Fruit fly (Drosophila melanogaster): Measurements from ENCODE around the gene Pldn.

Pldn gene

dm6 chr3L:11696294-11697116 is 5.3 kb upstream of the Pldn start, which contains the start of gene Dph1 (continued):
- TF ChIP-seq fu2 (GFP tag; optimal IDR thresholded peaks at IDR 0.05) (peak; percentile 55), Ada2b (GFP tag; IDR thresholded peaks at IDR 0.05) (peak; percentile 85), lola (GFP tag; optimal IDR thresholded peaks at IDR 0.05) (peak in 1 of 3 experiments; percentile 84), CG8359 (GFP tag; optimal IDR thresholded peaks at IDR 0.05; ENCODE audit: borderline replicate concordance) (peak; percentile 65), lilli (GFP tag; optimal IDR thresholded peaks at IDR 0.05) (peak; percentile 87), Atf-2 (GFP tag; optimal IDR thresholded peaks at IDR 0.05) (peak; percentile 81), cg (GFP tag; optimal IDR thresholded peaks at IDR 0.05) (no peak), shn (GFP tag; optimal IDR thresholded peaks at IDR 0.05) (peak; percentile 89), CG17359 (tag; optimal IDR thresholded peaks at IDR 0.05) (peak; percentile 85), CG4617 (GFP tag; optimal IDR thresholded peaks at IDR 0.05; ENCODE audit: borderline replicate concordance) (peak; percentile 76), eve (GFP tag; optimal IDR thresholded peaks at IDR 0.05) (peak in 1 of 2 experiments; percentile 93), Nf-YA (GFP tag; IDR thresholded peaks at IDR 0.05) (peak; percentile 61), CG2875 (GFP tag; optimal IDR thresholded peaks at IDR 0.05) (peak; percentile 70), Mrtf (GFP tag; IDR thresholded peaks at IDR 0.05) (peak; percentile 87; the same call in 2 of the 3 replicates), CG6765 (GFP tag; optimal IDR thresholded peaks at IDR 0.05) (peak; percentile 16), corto (GFP tag; optimal IDR thresholded peaks at IDR 0.05) (peak; percentile 43), Optix (GFP tag; IDR thresholded peaks at IDR 0.05) (peak; percentile 88), sd (tag; optimal IDR thresholded peaks at IDR 0.05) (peak; percentile 81), Sox100B (GFP tag; optimal IDR thresholded peaks at IDR 0.05) (peak; percentile 62), Scr (GFP tag; IDR thresholded peaks at IDR 0.05; ENCODE audit: partially characterized antibody) (peak; percentile 42; the same call in 1 of the 2 replicates), vfl (GFP tag; optimal IDR thresholded peaks at IDR 0.05) (peak; percentile 22), disco-r (GFP tag; optimal IDR thresholded peaks at IDR 0.05) (peak; percentile 74), pb (GFP tag; optimal IDR thresholded peaks at IDR 0.05) (peak; percentile 85), gcm (GFP tag; optimal IDR thresholded peaks at IDR 0.05) (peak; percentile 82), gsb (GFP tag; IDR thresholded peaks at IDR 0.05) (peak; percentile 34; the same call in 1 of the 2 replicates), Jarid2 (GFP tag; optimal IDR thresholded peaks at IDR 0.05) (peak; percentile 72), sna (GFP tag; IDR thresholded peaks at IDR 0.05; ENCODE audit: partially characterized antibody) (peak; percentile 45), CG8290 (GFP tag; optimal IDR thresholded peaks at IDR 0.05) (peak; percentile 66), CG8290 (tag; optimal IDR thresholded peaks at IDR 0.05) (peak in 1 of 2 experiments; percentile 96), CG9817 (tag; optimal IDR thresholded peaks at IDR 0.05) (peak; percentile 66), ab (GFP tag; optimal IDR thresholded peaks at IDR 0.05) (peak; percentile 77), CG12219 (GFP tag; optimal IDR thresholded peaks at IDR 0.05) (peak; percentile 89), zfh2 (GFP tag; optimal IDR thresholded peaks at IDR 0.05) (peak; percentile 52), CG18599 (GFP tag; optimal IDR thresholded peaks at IDR 0.05) (peak; percentile 87), fd102C (GFP tag; optimal IDR thresholded peaks at IDR 0.05) (no peak), GATAe (GFP tag; conservative IDR thresholded peaks at IDR 0.05) (no peak), salm (tag; optimal IDR thresholded peaks at IDR 0.05) (peak; percentile 53), CG32767 (GFP tag; IDR thresholded peaks at IDR 0.05) (peak; percentile 86), CG7786 (GFP tag; optimal IDR thresholded peaks at IDR 0.05) (peak; percentile 85), bcd (GFP tag; optimal IDR thresholded peaks at IDR 0.05) (peak; percentile 88), CG4854 (GFP tag; optimal IDR thresholded peaks at IDR 0.05) (peak; percentile 32), sisA (GFP tag; IDR thresholded peaks at IDR 0.05) (peak; percentile 78), CG1024 (GFP tag; IDR thresholded peaks at IDR 0.05) (peak; percentile 74), Trl (optimal IDR thresholded peaks at IDR 0.05) (no peak), Trl (GFP tag; optimal IDR thresholded peaks at IDR 0.05) (peak; percentile 78), CG1602 (GFP tag; optimal IDR thresholded peaks at IDR 0.05) (peak; percentile 39), ash1 (GFP tag; optimal IDR thresholded peaks at IDR 0.05) (peak; percentile 2), gce (GFP tag; IDR thresholded peaks at IDR 0.05) (peak; percentile 87), org-1 (GFP tag; optimal IDR thresholded peaks at IDR 0.05) (peak; percentile 86)

All from whole organism, embryonic.